Fruit fly (Drosophila melanogaster): ENCODE measurements around the gene comm3.

DNA sequence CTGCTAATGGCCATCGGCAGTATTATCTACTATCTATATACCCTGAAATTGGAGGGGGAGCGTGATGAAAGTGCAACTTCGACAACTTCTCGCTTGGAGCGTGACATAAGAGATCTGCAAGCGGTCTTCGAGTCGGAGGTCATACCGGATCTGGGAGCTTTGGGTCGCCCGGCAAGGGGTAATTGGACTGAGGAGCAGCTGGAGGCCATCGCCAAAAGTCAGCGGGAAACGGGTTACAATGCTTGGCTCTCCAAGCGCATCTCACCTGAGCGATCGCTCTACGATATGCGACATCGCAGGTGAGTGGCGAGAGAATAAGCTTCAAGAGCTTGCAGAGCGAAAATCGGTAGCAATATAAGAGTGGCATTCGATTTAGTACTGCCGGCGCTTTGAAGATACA lies 36.5 kb upstream of the comm3 start:
- TF ChIP-seq ATbp (GFP tag; optimal IDR thresholded peaks at IDR 0.05) (no peak), fd96Cb (tag; optimal IDR thresholded peaks at IDR 0.05) (no peak), Rfx (GFP tag; IDR thresholded peaks at IDR 0.05) (no peak), CG9876 (GFP tag; optimal IDR thresholded peaks at IDR 0.05) (no peak), Dp (GFP tag; optimal IDR thresholded peaks at IDR 0.05) (no peak), Lim3 (GFP tag; IDR thresholded peaks at IDR 0.05) (no peak), Hr78 (GFP tag; optimal IDR thresholded peaks at IDR 0.05) (peak in 1 of 2 experiments; percentile 56), NFAT (GFP tag; IDR thresholded peaks at IDR 0.05) (no peak), ranshi (GFP tag; IDR thresholded peaks at IDR 0.05) (no peak)
